Worm (Caenorhabditis elegans) whole organism, young adult: Measurements from ENCODE around the gene eri-12.

Experiments used
- B0261.1 ChIP-seq: sonication (generic microtip); optimal IDR thresholded peaks from 2 replicates; lab custom pipeline; 2016; ENCODE audit warnings: mild to moderate bottlenecking, missing genetic modification characterization, moderate library complexity, missing compliant biosample characterization
- F10E7.11 ChIP-seq: sonication (generic microtip); optimal IDR thresholded peaks from 2 replicates; lab custom pipeline; 2017; ENCODE audit warnings: mild to moderate bottlenecking, missing genetic modification characterization, moderate library complexity, missing compliant biosample characterization
- F23B12.7 ChIP-seq: sonication (generic microtip); optimal IDR thresholded peaks from 2 replicates; lab custom pipeline; 2017; ENCODE audit warnings: missing genetic modification characterization, mild to moderate bottlenecking, missing compliant biosample characterization, antibody characterized with exemption, moderate library complexity; ENCODE audit not compliant: insufficient read depth
- F52B5.7 ChIP-seq: sonication (generic microtip); optimal IDR thresholded peaks from 2 replicates; lab custom pipeline; 2016; ENCODE audit warnings: mild to moderate bottlenecking, missing genetic modification characterization, missing compliant biosample characterization
- K12H6.12 ChIP-seq: fragments of 200-800 bp; sonication (Bioruptor generic); optimal IDR thresholded peaks from 2 replicates; lab custom pipeline; 2018; ENCODE audit warnings: mild to moderate bottlenecking, missing genetic modification characterization, missing compliant biosample characterization
- Y53F4B.3 ChIP-seq: fragments of 200-800 bp; sonication (Bioruptor generic); IDR thresholded peaks from 2 replicates; pipeline ENCODE4 v1.3.6; 2022; ENCODE audit warnings: missing genetic modification reagents, missing genetic modification characterization, missing compliant biosample characterization
- Y53G8AR.9 ChIP-seq: fragments of 200-800 bp; sonication (Bioruptor generic); conservative IDR thresholded peaks from 2 replicates; pipeline ENCODE4 v1.3.6; 2022; ENCODE audit warnings: missing genetic modification reagents, missing genetic modification characterization, missing compliant biosample characterization
- Y67H2A.10 ChIP-seq: fragments of 200-800 bp; sonication (Bioruptor generic); conservative IDR thresholded peaks from 2 replicates; pipeline ENCODE4 v1.3.6; 2022; ENCODE audit warnings: missing genetic modification reagents, missing genetic modification characterization, missing compliant biosample characterization
- Y95B8A.8 ChIP-seq: fragments of 200-800 bp; sonication (Bioruptor generic); IDR thresholded peaks from 2 replicates; pipeline ENCODE4 v1.3.6; 2022; ENCODE audit warnings: missing genetic modification reagents, missing genetic modification characterization, missing compliant biosample characterization
- attf-6 ChIP-seq: fragments of 200-800 bp; sonication (Bioruptor generic); IDR thresholded peaks from 2 replicates; pipeline ENCODE4 v1.3.6; 2022; ENCODE audit warnings: missing genetic modification reagents, missing genetic modification characterization, missing compliant biosample characterization
- bed-2 ChIP-seq: fragments of 200-800 bp; sonication (Bioruptor generic); IDR thresholded peaks from 2 replicates; pipeline ENCODE4 v1.3.6; 2022; ENCODE audit warnings: missing genetic modification reagents, missing genetic modification characterization, missing compliant biosample characterization
- cebp-2 ChIP-seq: fragments of 200-800 bp; sonication (Bioruptor generic); IDR thresholded peaks from 2 replicates; pipeline ENCODE4 v1.3.6; 2022; ENCODE audit warnings: missing genetic modification characterization, missing compliant biosample characterization
- ceh-40 ChIP-seq: fragments of 200-800 bp; sonication (Bioruptor generic); IDR thresholded peaks from 2 replicates; pipeline ENCODE4 v1.3.6; 2022; ENCODE audit warnings: missing genetic modification characterization, missing compliant biosample characterization
- ceh-79 ChIP-seq: sonication (generic microtip); optimal IDR thresholded peaks from 2 replicates; lab custom pipeline; 2017; ENCODE audit warnings: mild to moderate bottlenecking, missing genetic modification characterization, missing compliant biosample characterization
- chd-7 ChIP-seq: sonication (generic microtip); optimal IDR thresholded peaks from 2 replicates; lab custom pipeline; 2016; ENCODE audit warnings: mild to moderate bottlenecking, missing genetic modification characterization, moderate library complexity, missing compliant biosample characterization
- die-1 ChIP-seq: sonication (generic microtip); optimal IDR thresholded peaks from 2 replicates; lab custom pipeline; 2016; ENCODE audit warnings: missing genotype, mild to moderate bottlenecking, missing genetic modification characterization, missing compliant biosample characterization
- dox-1 ChIP-seq: fragments of 200-800 bp; sonication (Bioruptor generic); IDR thresholded peaks from 2 replicates; pipeline ENCODE4 v1.3.6; 2022; ENCODE audit warnings: missing genetic modification reagents, missing genetic modification characterization, missing compliant biosample characterization
- dpl-1 ChIP-seq: fragments of 150-350 bp; optimal IDR thresholded peaks from 2 replicates; lab custom pipeline; 2014; ENCODE audit warnings: missing biosample characterization, missing genetic modification reagents, missing genetic modification characterization
- efl-1 ChIP-seq: fragments of 150-350 bp; optimal IDR thresholded peaks from 2 replicates; lab custom pipeline; 2014; ENCODE audit warnings: missing biosample characterization, missing genetic modification reagents, missing genetic modification characterization
- egl-18 ChIP-seq: fragments of 200-800 bp; sonication (Bioruptor generic); IDR thresholded peaks from 2 replicates; pipeline ENCODE4 v1.3.6; 2022; ENCODE audit warnings: missing genetic modification reagents, missing genetic modification characterization, missing compliant biosample characterization
- egl-44 ChIP-seq: fragments of 200-800 bp; sonication (Bioruptor generic); IDR thresholded peaks from 2 replicates; pipeline ENCODE4 v1.3.6; 2022; ENCODE audit warnings: missing genetic modification reagents, missing genetic modification characterization, missing compliant biosample characterization
- gei-17 ChIP-seq: fragments of 200-800 bp; sonication (Bioruptor generic); optimal IDR thresholded peaks from 2 replicates; lab custom pipeline; 2018; ENCODE audit warnings: mild to moderate bottlenecking, missing genetic modification characterization, missing compliant biosample characterization
- hlh-12 ChIP-seq: sonication (generic microtip); optimal IDR thresholded peaks from 2 replicates; lab custom pipeline; 2016; ENCODE audit warnings: missing genetic modification characterization, missing compliant biosample characterization
- lag-1 ChIP-seq: fragments of 200-800 bp; sonication (Bioruptor generic); IDR thresholded peaks from 2 replicates; pipeline ENCODE4 v1.3.6; 2022; ENCODE audit warnings: missing genetic modification reagents, missing genetic modification characterization, missing compliant biosample characterization
- lin-35 ChIP-seq, 3 experiments: fragments of 150-350 bp in 2 of 3; sonication (generic microtip) in 1 of 3; optimal IDR thresholded peaks; 2 replicates each; lab custom pipeline; 2014 to 2018; ENCODE audit warnings: missing biosample characterization in 3 of 3, missing genetic modification characterization in 3 of 3, missing genetic modification reagents in 3 of 3
- lin-40 ChIP-seq: sonication (generic microtip); optimal IDR thresholded peaks from 2 replicates; lab custom pipeline; 2016; ENCODE audit warnings: missing genetic modification characterization, mild to moderate bottlenecking, missing compliant biosample characterization, missing genotype, missing genetic modification reagents
- lin-54 ChIP-seq: fragments of 200-800 bp; sonication (Bioruptor generic); optimal IDR thresholded peaks from 2 replicates; lab custom pipeline; 2018; ENCODE audit warnings: mild to moderate bottlenecking, missing genetic modification characterization, missing compliant biosample characterization
- lsy-27 ChIP-seq: sonication (generic microtip); optimal IDR thresholded peaks from 2 replicates; lab custom pipeline; 2017; ENCODE audit warnings: missing genetic modification characterization, mild to moderate bottlenecking, missing compliant biosample characterization, antibody characterized with exemption, missing genotype, borderline replicate concordance; ENCODE audit not compliant: insufficient read depth
- madf-6 ChIP-seq: fragments of 200-800 bp; sonication (Bioruptor generic); IDR thresholded peaks from 2 replicates; pipeline ENCODE4 v1.3.6; 2022; ENCODE audit warnings: missing genetic modification reagents, missing genetic modification characterization, missing compliant biosample characterization
- mcd-1 ChIP-seq: fragments of 200-800 bp; sonication (Bioruptor generic); IDR thresholded peaks from 2 replicates; pipeline ENCODE4 v1.3.6; 2022; ENCODE audit warnings: missing genetic modification reagents, missing genetic modification characterization, missing compliant biosample characterization
- rec-8 ChIP-seq, 2 experiments: sonication (generic microtip); optimal IDR thresholded peaks; 2 replicates each; lab custom pipeline; 2016; ENCODE audit warnings: mild to moderate bottlenecking in 2 of 2, missing genetic modification characterization in 2 of 2, missing genetic modification reagents in 2 of 2, missing genotype in 2 of 2, missing biosample characterization in 1 of 2, missing compliant biosample characterization in 1 of 2, moderate library complexity in 1 of 2
- repo-1 ChIP-seq: sonication (generic microtip); optimal IDR thresholded peaks from 2 replicates; lab custom pipeline; 2017; ENCODE audit warnings: mild to moderate bottlenecking, missing genetic modification characterization, missing compliant biosample characterization
- sdz-38 ChIP-seq: sonication (generic microtip); optimal IDR thresholded peaks from 2 replicates; lab custom pipeline; 2016; ENCODE audit warnings: missing genotype, missing genetic modification characterization, missing compliant biosample characterization
- snpc-1.1 ChIP-seq: sonication (generic microtip); optimal IDR thresholded peaks from 2 replicates; lab custom pipeline; 2017; ENCODE audit warnings: missing genetic modification characterization, mild to moderate bottlenecking, missing compliant biosample characterization, antibody characterized with exemption, moderate library complexity, missing genotype, missing genetic modification reagents; ENCODE audit not compliant: insufficient read depth
- snpc-3.4 ChIP-seq: sonication (generic microtip); optimal IDR thresholded peaks from 2 replicates; lab custom pipeline; 2017; ENCODE audit warnings: missing genetic modification characterization, mild to moderate bottlenecking, missing compliant biosample characterization, antibody characterized with exemption, moderate library complexity, missing genotype, missing genetic modification reagents
- snpc-4 ChIP-seq, 5 experiments: fragments of 150-350 bp in 1 of 5; sonication (generic microtip) in 4 of 5; optimal IDR thresholded peaks; 2 replicates each; lab custom pipeline; 2014 to 2018; ENCODE audit warnings: missing genetic modification characterization in 5 of 5, missing biosample characterization in 3 of 5, antibody characterized with exemption in 2 of 5, mild to moderate bottlenecking in 2 of 5, missing compliant biosample characterization in 2 of 5, missing genotype in 2 of 5, moderate library complexity in 2 of 5, missing genetic modification reagents in 1 of 5
- sptf-2 ChIP-seq: fragments of 200-800 bp; sonication (Bioruptor generic); optimal IDR thresholded peaks from 2 replicates; lab custom pipeline; 2018; ENCODE audit warnings: mild to moderate bottlenecking, missing genetic modification characterization, missing compliant biosample characterization
- tlf-1 ChIP-seq: fragments of 200-800 bp; sonication (Bioruptor generic); optimal IDR thresholded peaks from 2 replicates; lab custom pipeline; 2018; ENCODE audit warnings: mild to moderate bottlenecking, missing genetic modification characterization, missing compliant biosample characterization
- unc-130 ChIP-seq: sonication (generic microtip); optimal IDR thresholded peaks from 2 replicates; lab custom pipeline; 2016; ENCODE audit warnings: missing genetic modification reagents, missing genetic modification characterization, missing compliant biosample characterization
- unc-62 ChIP-seq: fragments of 150-350 bp; optimal IDR thresholded peaks from 2 replicates; lab custom pipeline; 2014; ENCODE audit warnings: missing biosample characterization, missing genetic modification reagents, missing genetic modification characterization
- ztf-26 ChIP-seq: sonication (generic microtip); optimal IDR thresholded peaks from 2 replicates; lab custom pipeline; 2017; ENCODE audit warnings: missing genetic modification characterization, missing compliant biosample characterization
- ztf-28 ChIP-seq: fragments of 200-800 bp; sonication (Bioruptor generic); IDR thresholded peaks from 2 replicates; pipeline ENCODE4 v1.3.6; 2022; ENCODE audit warnings: missing genetic modification reagents, missing genetic modification characterization, missing compliant biosample characterization
- ztf-6 ChIP-seq: fragments of 200-800 bp; sonication (Bioruptor generic); IDR thresholded peaks from 2 replicates; pipeline ENCODE4 v1.3.6; 2022; ENCODE audit warnings: missing genetic modification reagents, missing genetic modification characterization, missing compliant biosample characterization

The eri-12 gene

ce11 chrIV:12208984-12209676 is 52.5 kb downstream of the eri-12 start, which contains the start of the genes marb-1 and F35G2.3 (continued):
- TF ChIP-seq snpc-1.1 (tag; lab: Kevin White, UChicago) = no peak
- no peak for TF ChIP-seq gei-17
- no peak for TF ChIP-seq F10E7.11 (tag; lab: Kevin White, UChicago)
- TF ChIP-seq Y95B8A.8 (GFP tag; lab: Robert Waterston, UW) = no peak
- TF ChIP-seq ztf-6 (GFP tag; lab: Robert Waterston, UW) = no peak
- no peak for TF ChIP-seq chd-7 (tag; lab: Kevin White, UChicago)
- TF ChIP-seq die-1 (tag; lab: Kevin White, UChicago) = no peak
- TF ChIP-seq F23B12.7 = peak; percentile 11
- no peak for TF ChIP-seq unc-62 (GFP tag; lab: Kevin White, UChicago)
- TF ChIP-seq lag-1 (GFP tag; lab: Robert Waterston, UW) = no peak
- no peak for TF ChIP-seq madf-6
- no peak for TF ChIP-seq sptf-2 (GFP tag; lab: Kevin White, UChicago)
- no peak for TF ChIP-seq bed-2
- no peak for TF ChIP-seq rec-8 (tag; optimal IDR thresholded peaks at IDR 0.05; lab: Kevin White, UChicago)
- peak in 1 of 3 experiments; percentile 77 for TF ChIP-seq lin-35 (GFP tag; optimal IDR thresholded peaks at IDR 0.05; lab: Kevin White, UChicago)
- peak; percentile 3 for TF ChIP-seq snpc-3.4 (tag; lab: Kevin White, UChicago)
- TF ChIP-seq dox-1 (GFP tag; lab: Robert Waterston, UW) = no peak
- TF ChIP-seq repo-1 (tag; lab: Kevin White, UChicago) = no peak
- TF ChIP-seq hlh-12 (tag; lab: Kevin White, UChicago) = no peak
- TF ChIP-seq Y53G8AR.9 = no peak
- no peak for TF ChIP-seq lin-40 (tag; lab: Kevin White, UChicago)
- TF ChIP-seq tlf-1 (GFP tag; lab: Kevin White, UChicago) = no peak
- TF ChIP-seq unc-130 = no peak
- TF ChIP-seq ceh-79 = no peak
- no peak for TF ChIP-seq cebp-2 (GFP tag; lab: Robert Waterston, UW)
- no peak for TF ChIP-seq attf-6
- no peak for TF ChIP-seq ceh-40
- TF ChIP-seq ztf-28 (GFP tag; lab: Robert Waterston, UW) = no peak
- TF ChIP-seq Y53F4B.3 = no peak
- no peak for TF ChIP-seq snpc-4 (GFP tag; optimal IDR thresholded peaks at IDR 0.05; lab: Kevin White, UChicago)
- TF ChIP-seq snpc-4 (tag; optimal IDR thresholded peaks at IDR 0.05; lab: Kevin White, UChicago) = peak in 2 of 4 experiments; percentile 8 to 27
- TF ChIP-seq Y67H2A.10 = no peak
- TF ChIP-seq egl-44 = no peak
- no peak for TF ChIP-seq F52B5.7 (tag; lab: Kevin White, UChicago)
- TF ChIP-seq ztf-26 (tag; lab: Kevin White, UChicago) = no peak
- TF ChIP-seq lsy-27 = no peak
- peak; percentile 62 for TF ChIP-seq efl-1
- TF ChIP-seq egl-18 (GFP tag; lab: Robert Waterston, UW) = no peak
- TF ChIP-seq lin-54 (GFP tag; lab: Kevin White, UChicago) = peak; percentile 67
- TF ChIP-seq sdz-38 (tag; lab: Kevin White, UChicago) = no peak
- TF ChIP-seq K12H6.12 = no peak
- peak; percentile 1 for TF ChIP-seq dpl-1 (GFP tag; lab: Kevin White, UChicago)
- TF ChIP-seq B0261.1 (tag; lab: Kevin White, UChicago) = no peak
- no peak for TF ChIP-seq mcd-1 (GFP tag; lab: Robert Waterston, UW)
